Fruit fly (Drosophila melanogaster) whole organism, prepupa: Measurements from ENCODE around the gene CG11596.

ENCODE experiments used
- CG1621 ChIP-seq: fragments of 200-800 bp; sonication (Bioruptor generic); optimal IDR thresholded peaks from 3 replicates; lab custom pipeline; 2018; ENCODE audit warnings: missing biosample characterization, mild to moderate bottlenecking, missing genetic modification characterization
- OdsH ChIP-seq: fragments of 200-800 bp; sonication (Bioruptor generic); optimal IDR thresholded peaks from 3 replicates; lab custom pipeline; 2016; ENCODE audit warnings: missing biosample characterization, missing genetic modification characterization
- eg ChIP-seq: fragments of 200-800 bp; sonication (Bioruptor generic); IDR thresholded peaks from 3 replicates; pipeline ENCODE4 v1.3.6; 2022; ENCODE audit warnings: missing biosample characterization, missing genetic modification characterization
- esn ChIP-seq: fragments of 200-800 bp; sonication (Bioruptor generic); optimal IDR thresholded peaks from 2 replicates; lab custom pipeline; 2016; ENCODE audit warnings: missing biosample characterization, mild to moderate bottlenecking, missing genetic modification characterization, moderate library complexity
- net ChIP-seq: fragments of 200-800 bp; sonication (Bioruptor generic); optimal IDR thresholded peaks from 3 replicates; lab custom pipeline; 2016; ENCODE audit warnings: missing biosample characterization, missing genetic modification characterization

dm6 chrX:1966779-1967520, 39.5 kb downstream of the CG11596 start:
- TF ChIP-seq esn (peak; percentile 0), OdsH (GFP tag; lab: Kevin White, UChicago) (peak; percentile 42), CG1621 (tag; lab: Kevin White, UChicago) (no peak), net (no peak), eg (GFP tag; lab: Robert Waterston, UW) (peak; percentile 76)
